Worm (Caenorhabditis elegans) whole organism, midembryonic: Measurements from ENCODE around the gene ssq-1.

Experiments
- T22C8.4 ChIP-seq: fragments of 200-800 bp; sonication (Bioruptor generic); IDR thresholded peaks from 2 replicates; pipeline ENCODE4 v1.3.6; 2022; ENCODE audit warnings: missing genetic modification characterization, missing compliant biosample characterization
- cog-1 ChIP-seq: sonication (generic microtip); optimal IDR thresholded peaks from 2 replicates; lab custom pipeline; 2016; ENCODE audit warnings: missing genetic modification characterization, missing compliant biosample characterization
- flt-1 ChIP-seq: fragments of 200-800 bp; sonication (Bioruptor generic); IDR thresholded peaks from 2 replicates; pipeline ENCODE4 v1.3.6; 2022; ENCODE audit warnings: missing genetic modification characterization, missing compliant biosample characterization
- klf-2 ChIP-seq: fragments of 200-800 bp; sonication (Bioruptor generic); conservative IDR thresholded peaks from 2 replicates; pipeline ENCODE4 v1.3.6; 2022; ENCODE audit warnings: missing genetic modification reagents, missing genetic modification characterization, missing compliant biosample characterization
- med-1 ChIP-seq: sonication (generic microtip); optimal IDR thresholded peaks from 2 replicates; lab custom pipeline; 2017; ENCODE audit warnings: missing genetic modification characterization, mild to moderate bottlenecking, missing compliant biosample characterization, antibody characterized with exemption, missing genetic modification reagents; ENCODE audit not compliant: insufficient read depth
- ref-1 ChIP-seq: fragments of 200-800 bp; sonication (Bioruptor generic); conservative IDR thresholded peaks from 2 replicates; pipeline ENCODE4 v1.3.6; 2022; ENCODE audit warnings: missing genetic modification reagents, missing genetic modification characterization, missing compliant biosample characterization
- tab-1 ChIP-seq: fragments of 200-800 bp; sonication (Bioruptor generic); IDR thresholded peaks from 2 replicates; pipeline ENCODE4 v1.3.6; 2022; ENCODE audit warnings: missing genetic modification characterization, missing compliant biosample characterization
- ztf-23 ChIP-seq: fragments of 200-800 bp; sonication (Bioruptor generic); IDR thresholded peaks from 2 replicates; pipeline ENCODE4 v1.3.6; 2022; ENCODE audit warnings: missing genetic modification reagents, missing genetic modification characterization, missing compliant biosample characterization
- ztf-29 ChIP-seq: fragments of 200-800 bp; sonication (Bioruptor generic); IDR thresholded peaks from 2 replicates; pipeline ENCODE4 v1.3.6; 2022; ENCODE audit warnings: missing genetic modification reagents, missing genetic modification characterization, missing compliant biosample characterization

Gene ssq-1

ce11 chrIV:9852818-9853466, 592 bp downstream of the ssq-1 start:
- TF ChIP-seq ref-1 = no peak
- TF ChIP-seq klf-2 = no peak
- TF ChIP-seq ztf-29 = no peak
- no peak for TF ChIP-seq ztf-23 (GFP tag; lab: Robert Waterston, UW)
- no peak for TF ChIP-seq flt-1 (GFP tag; lab: Robert Waterston, UW)
- TF ChIP-seq tab-1 (GFP tag; lab: Robert Waterston, UW) = no peak
- TF ChIP-seq med-1 (GFP tag; lab: Kevin White, UChicago) = no peak
- TF ChIP-seq T22C8.4 (GFP tag; lab: Robert Waterston, UW) = no peak
- TF ChIP-seq cog-1 (tag; lab: Kevin White, UChicago) = no peak

ce11 chrIV:9854952-9855351, 2.6 kb downstream of the ssq-1 start:
- no peak for TF ChIP-seq T22C8.4 (GFP tag; lab: Robert Waterston, UW)
- TF ChIP-seq med-1 (GFP tag; lab: Kevin White, UChicago) = no peak
- TF ChIP-seq tab-1 (GFP tag; lab: Robert Waterston, UW) = no peak
- TF ChIP-seq klf-2 = no peak
- TF ChIP-seq ref-1 = no peak
- no peak for TF ChIP-seq ztf-23 (GFP tag; lab: Robert Waterston, UW)
- no peak for TF ChIP-seq ztf-29
- TF ChIP-seq flt-1 (GFP tag; lab: Robert Waterston, UW) = no peak
- no peak for TF ChIP-seq cog-1 (tag; lab: Kevin White, UChicago)

- no peak for TF ChIP-seq ztf-23 (GFP tag; lab: Robert Waterston, UW)
- TF ChIP-seq med-1 (GFP tag; lab: Kevin White, UChicago) = no peak
- TF ChIP-seq flt-1 (GFP tag; lab: Robert Waterston, UW) = no peak
- TF ChIP-seq cog-1 (tag; lab: Kevin White, UChicago) = no peak
- TF ChIP-seq klf-2 = no peak
- no peak for TF ChIP-seq tab-1 (GFP tag; lab: Robert Waterston, UW)
- no peak for TF ChIP-seq T22C8.4 (GFP tag; lab: Robert Waterston, UW)
- TF ChIP-seq ztf-29 = no peak
- no peak for TF ChIP-seq ref-1
These were observed 3.4 kb downstream of the ssq-1 start, which contains the start of gene K07F5.12 for ce11 chrIV:9855712-9856111. K07F5.12 (plus strand) TSS chrIV:9856012.

ce11 chrIV:9857952-9858488, 5.7 kb downstream of the ssq-1 start, which contains the start of gene npp-1:
npp-1 (plus strand) TSS chrIV:9858488.
- no peak for TF ChIP-seq med-1 (GFP tag; lab: Kevin White, UChicago)
- no peak for TF ChIP-seq T22C8.4 (GFP tag; lab: Robert Waterston, UW)
- TF ChIP-seq ztf-29 = no peak
- no peak for TF ChIP-seq cog-1 (tag; lab: Kevin White, UChicago)
- TF ChIP-seq flt-1 (GFP tag; lab: Robert Waterston, UW) = no peak
- no peak for TF ChIP-seq ref-1
- TF ChIP-seq ztf-23 (GFP tag; lab: Robert Waterston, UW) = no peak
- TF ChIP-seq tab-1 (GFP tag; lab: Robert Waterston, UW) = no peak
- no peak for TF ChIP-seq klf-2

- TF ChIP-seq tab-1 (GFP tag; lab: Robert Waterston, UW) (no peak), med-1 (GFP tag; lab: Kevin White, UChicago) (no peak)
These were observed 6.6 kb downstream of the ssq-1 start for ce11 chrIV:9858970-9859369.

- TF ChIP-seq tab-1 (GFP tag; lab: Robert Waterston, UW) (no peak), ztf-29 (no peak), med-1 (GFP tag; lab: Kevin White, UChicago) (no peak), cog-1 (tag; lab: Kevin White, UChicago) (no peak), flt-1 (GFP tag; lab: Robert Waterston, UW) (no peak), ztf-23 (GFP tag; lab: Robert Waterston, UW) (no peak)
These were observed 9.6 kb downstream of the ssq-1 start, which contains the start of gene K07F5.14 for ce11 chrIV:9861921-9862320. K07F5.14 (plus strand) TSS chrIV:9862221.

- TF ChIP-seq ztf-29 = no peak
- no peak for TF ChIP-seq ztf-23 (GFP tag; lab: Robert Waterston, UW)
- no peak for TF ChIP-seq flt-1 (GFP tag; lab: Robert Waterston, UW)
- no peak for TF ChIP-seq ref-1
- TF ChIP-seq klf-2 = no peak
- no peak for TF ChIP-seq cog-1 (tag; lab: Kevin White, UChicago)
- TF ChIP-seq T22C8.4 (GFP tag; lab: Robert Waterston, UW) = no peak
- TF ChIP-seq med-1 (GFP tag; lab: Kevin White, UChicago) = no peak
- no peak for TF ChIP-seq tab-1 (GFP tag; lab: Robert Waterston, UW)
These were observed 11.5 kb downstream of the ssq-1 start, which contains the start of gene K07F5.16 for ce11 chrIV:9863817-9864216. K07F5.16 (plus strand) TSS chrIV:9864117.

- TF ChIP-seq ztf-29 (no peak), flt-1 (GFP tag; lab: Robert Waterston, UW) (no peak)
These were observed 12.4 kb downstream of the ssq-1 start, which contains the start of the genes K07F5.15 and K07F5.22 for ce11 chrIV:9864778-9865177. K07F5.15 (plus strand) TSS chrIV:9865078. K07F5.22 (plus strand) TSS chrIV:9865078.

- no peak for TF ChIP-seq T22C8.4 (GFP tag; lab: Robert Waterston, UW)
- TF ChIP-seq ref-1 = no peak
- TF ChIP-seq med-1 (GFP tag; lab: Kevin White, UChicago) = no peak
- no peak for TF ChIP-seq tab-1 (GFP tag; lab: Robert Waterston, UW)
- TF ChIP-seq ztf-23 (GFP tag; lab: Robert Waterston, UW) = no peak
- TF ChIP-seq ztf-29 = no peak
- no peak for TF ChIP-seq cog-1 (tag; lab: Kevin White, UChicago)
- TF ChIP-seq flt-1 (GFP tag; lab: Robert Waterston, UW) = no peak
- TF ChIP-seq klf-2 = no peak
These were observed 14.5 kb downstream of the ssq-1 start for ce11 chrIV:9866865-9867264.

ce11 chrIV:9867915-9868314, 15.6 kb downstream of the ssq-1 start:
- TF ChIP-seq T22C8.4 (GFP tag; lab: Robert Waterston, UW) (no peak), med-1 (GFP tag; lab: Kevin White, UChicago) (no peak), flt-1 (GFP tag; lab: Robert Waterston, UW) (no peak), tab-1 (GFP tag; lab: Robert Waterston, UW) (no peak), ref-1 (no peak), klf-2 (no peak), ztf-29 (no peak), cog-1 (tag; lab: Kevin White, UChicago) (no peak), ztf-23 (GFP tag; lab: Robert Waterston, UW) (no peak)
